Fruit fly (Drosophila melanogaster): ENCODE results near the gene CG10352.
A peak's percentile ranks its signal among the peaks of the same experiment; 100 is the strongest.

Gene CG10352

dm6 chrX:11905144-11905543 is 28.2 kb upstream of the CG10352 start, which contains the start of gene Upf1 (continued):
- TF ChIP-seq ewg (GFP tag; optimal IDR thresholded peaks at IDR 0.05) (no peak), unpg (GFP tag; optimal IDR thresholded peaks at IDR 0.05) (no peak), Usf (GFP tag; optimal IDR thresholded peaks at IDR 0.05) (no peak), CG6854 (GFP tag; optimal IDR thresholded peaks at IDR 0.05) (no peak), ERR (GFP tag; optimal IDR thresholded peaks at IDR 0.05) (no peak), Dip2 (GFP tag; IDR thresholded peaks at IDR 0.05) (no peak), vvl (GFP tag; IDR thresholded peaks at IDR 0.05) (peak; percentile 39; the same call in 1 of the 2 replicates), bsh (GFP tag; optimal IDR thresholded peaks at IDR 0.05) (no peak), gfzf (GFP tag; optimal IDR thresholded peaks at IDR 0.05) (peak; percentile 8), Dll (GFP tag; IDR thresholded peaks at IDR 0.05; ENCODE audit: partially characterized antibody) (peak; percentile 89), oc (tag; optimal IDR thresholded peaks at IDR 0.05) (no peak), ro (GFP tag; IDR thresholded peaks at IDR 0.05) (no peak), Aef1 (GFP tag; IDR thresholded peaks at IDR 0.05) (no peak), ftz-f1 (GFP tag; optimal IDR thresholded peaks at IDR 0.05) (no peak), TFAM (GFP tag; optimal IDR thresholded peaks at IDR 0.05) (no peak), pho (GFP tag; optimal IDR thresholded peaks at IDR 0.05) (no peak), MTF-1 (GFP tag; optimal IDR thresholded peaks at IDR 0.05; ENCODE audit: borderline replicate concordance) (no peak), MESR4 (GFP tag; optimal IDR thresholded peaks at IDR 0.05) (peak; percentile 59), CG4707 (GFP tag; optimal IDR thresholded peaks at IDR 0.05) (no peak), CG17829 (tag; optimal IDR thresholded peaks at IDR 0.05) (no peak), zf30C (GFP tag; optimal IDR thresholded peaks at IDR 0.05) (no peak), CG16779 (GFP tag; IDR thresholded peaks at IDR 0.05) (no peak), CG18011 (GFP tag; optimal IDR thresholded peaks at IDR 0.05) (no peak), CG3407 (GFP tag; optimal IDR thresholded peaks at IDR 0.05) (no peak), CG11456 (GFP tag; IDR thresholded peaks at IDR 0.05) (no peak; the same call in 2 of the 3 replicates), CG4617 (GFP tag; optimal IDR thresholded peaks at IDR 0.05; ENCODE audit: borderline replicate concordance) (peak; percentile 66), sim (GFP tag; IDR thresholded peaks at IDR 0.05) (no peak), CG8388 (GFP tag; optimal IDR thresholded peaks at IDR 0.05) (no peak), Neu2 (GFP tag; optimal IDR thresholded peaks at IDR 0.05; ENCODE audit: borderline replicate concordance) (no peak), CG12071 (GFP tag; optimal IDR thresholded peaks at IDR 0.05) (no peak), psq (GFP tag; optimal IDR thresholded peaks at IDR 0.05) (no peak), CG5180 (GFP tag; optimal IDR thresholded peaks at IDR 0.05) (no peak), CG30431 (GFP tag; optimal IDR thresholded peaks at IDR 0.05) (no peak), tx (GFP tag; optimal IDR thresholded peaks at IDR 0.05) (no peak), exex (tag; optimal IDR thresholded peaks at IDR 0.05) (no peak), al (GFP tag; IDR thresholded peaks at IDR 0.05) (0 out of 2 replicates have a peak, but pooled peaks have one; percentile 26), chm (GFP tag; IDR thresholded peaks at IDR 0.05) (no peak), CG6654 (GFP tag; optimal IDR thresholded peaks at IDR 0.05) (no peak), kni (GFP tag; optimal IDR thresholded peaks at IDR 0.05) (no peak), Eip74EF (GFP tag; optimal IDR thresholded peaks at IDR 0.05) (no peak), CG5245 (GFP tag; optimal IDR thresholded peaks at IDR 0.05) (no peak), Nf-YC (tag; optimal IDR thresholded peaks at IDR 0.05) (no peak), CG11560 (tag; IDR thresholded peaks at IDR 0.05) (no peak), Ravus (GFP tag; IDR thresholded peaks at IDR 0.05) (no peak), CG2678 (tag; optimal IDR thresholded peaks at IDR 0.05) (no peak), hb (GFP tag; IDR thresholded peaks at IDR 0.05; ENCODE audit: partially characterized antibody) (peak; percentile 86), CG12391 (tag; optimal IDR thresholded peaks at IDR 0.05) (peak; percentile 16), CG3065 (GFP tag; optimal IDR thresholded peaks at IDR 0.05) (no peak), YL-1 (GFP tag; optimal IDR thresholded peaks at IDR 0.05) (peak; percentile 21), pb (GFP tag; optimal IDR thresholded peaks at IDR 0.05) (no peak)

All from whole organism, embryonic.